Fruit fly (Drosophila melanogaster): ENCODE data around the gene MED15.

MED15 gene

DNA sequence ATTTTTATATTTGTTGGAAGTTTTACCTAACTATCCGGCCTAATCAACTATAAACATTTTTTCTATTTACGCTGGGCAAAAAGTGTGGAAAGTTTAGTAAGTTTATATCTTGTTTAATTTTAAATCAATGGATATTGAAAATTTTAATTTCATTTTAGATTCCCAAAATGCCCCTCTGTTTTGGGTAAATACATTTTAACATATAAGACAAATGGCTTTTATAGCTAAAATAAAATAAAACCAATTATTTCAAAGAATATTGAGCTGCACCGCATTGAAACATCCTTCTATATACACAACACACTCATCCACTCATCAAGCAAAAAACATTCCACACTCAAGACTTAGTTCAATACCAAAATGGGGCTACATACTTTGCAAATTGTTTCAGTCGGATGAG is 3.1 kb downstream of the MED15 start, which contains the start of gene ush:
Gene ush, plus strand, starts transcription at position 301 of the 400 bp plus-strand sequence.
- TF ChIP-seq CG8478 (optimal IDR thresholded peaks at IDR 0.05): no peak
- TF ChIP-seq CTCF (optimal IDR thresholded peaks at IDR 0.05): no peak

DNA sequence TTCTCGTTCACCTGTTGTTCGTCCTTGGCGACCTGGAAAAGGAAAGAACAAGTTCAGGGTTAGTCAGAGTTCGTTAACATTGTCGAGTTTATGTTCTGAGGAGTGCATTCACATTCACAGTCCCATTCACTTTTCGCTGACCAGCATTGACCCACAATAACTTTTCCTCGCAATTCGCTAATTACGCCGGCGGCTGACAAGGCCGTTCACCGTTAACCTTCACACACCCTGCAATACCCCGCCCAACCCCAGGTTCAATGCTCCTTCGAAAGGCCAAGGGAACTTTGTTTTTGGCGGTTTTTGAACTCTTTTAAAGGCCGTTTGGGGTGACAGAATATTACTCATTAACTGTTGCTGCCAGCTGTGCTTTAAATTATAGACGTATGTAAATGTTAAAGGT is 5.4 kb downstream of the MED15 start:
- TF ChIP-seq CG8478 (optimal IDR thresholded peaks at IDR 0.05): no peak
- TF ChIP-seq CTCF (optimal IDR thresholded peaks at IDR 0.05): no peak

DNA sequence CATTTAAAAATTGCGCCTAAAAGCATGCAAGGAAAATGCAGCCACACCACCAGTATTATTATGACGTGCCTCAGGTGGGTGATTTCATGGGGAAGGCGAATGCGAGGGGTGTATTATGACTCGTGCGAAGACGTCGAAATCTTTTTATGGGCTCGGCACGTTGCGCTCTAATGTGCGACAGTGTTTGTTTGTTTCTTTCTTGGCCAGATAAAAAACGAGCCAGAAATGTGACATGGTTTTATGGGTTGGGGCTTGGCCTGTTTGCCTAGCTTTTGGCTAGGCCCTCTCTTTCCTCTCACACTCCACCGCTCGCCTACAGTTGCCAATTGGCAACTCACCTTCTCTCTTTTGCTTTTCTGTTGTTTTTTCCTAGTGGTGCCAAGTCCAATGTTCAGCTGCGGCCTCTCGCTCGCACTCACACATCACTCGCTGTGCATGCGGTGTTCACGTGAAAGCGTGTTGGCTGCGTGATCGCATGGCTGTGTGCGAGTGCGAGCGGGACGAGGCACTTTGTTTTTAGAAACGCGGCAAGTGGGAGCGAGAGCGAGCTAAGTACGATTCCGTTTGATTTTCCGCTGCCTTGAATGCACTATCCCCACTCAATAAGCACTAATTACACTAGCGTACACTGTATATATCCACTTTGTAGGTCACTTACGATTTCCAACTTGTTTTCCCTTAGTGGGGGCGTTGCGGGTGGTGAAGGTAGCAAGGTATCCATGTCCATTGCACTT is 6.1 kb downstream of the MED15 start:
- TF ChIP-seq CTCF (optimal IDR thresholded peaks at IDR 0.05) (no peak), CG8478 (optimal IDR thresholded peaks at IDR 0.05) (no peak)

DNA sequence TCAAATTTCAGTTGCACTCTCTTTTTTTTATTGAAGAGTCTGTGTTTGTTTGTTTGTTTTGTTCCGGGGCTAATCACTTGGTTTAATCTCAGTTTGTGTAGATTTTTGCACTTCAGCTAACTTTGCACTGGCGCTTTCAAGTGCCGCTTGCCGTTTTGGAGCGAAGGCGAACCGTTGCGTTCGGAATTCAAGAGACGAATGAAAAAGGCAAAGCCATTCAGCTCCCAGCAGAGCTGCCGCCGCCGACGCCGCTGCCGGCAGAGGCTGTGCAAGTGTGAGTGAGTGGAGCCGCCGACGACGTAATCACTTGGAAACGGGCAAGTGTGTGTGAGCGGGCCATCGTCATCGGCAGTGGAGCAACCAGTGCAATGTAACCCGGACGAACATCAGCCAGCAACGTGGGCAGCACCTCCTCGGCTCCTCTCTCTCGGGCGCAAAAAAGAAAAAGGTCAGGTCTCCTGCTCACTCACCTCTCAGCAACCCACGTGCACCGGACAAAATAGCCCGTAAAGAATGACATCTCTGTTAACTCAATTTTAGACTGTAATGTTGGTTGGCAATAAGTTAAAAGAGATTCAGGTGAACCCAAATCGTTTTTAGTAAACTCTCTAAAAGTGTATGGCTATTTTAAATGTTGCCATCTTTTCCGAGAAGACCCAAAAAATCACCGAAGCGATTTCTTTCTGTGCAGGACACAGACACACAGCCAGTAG is 6.8 kb downstream of the MED15 start, which contains the start of gene cbt:
Gene cbt, minus strand, starts transcription at position 206 of the 713 bp plus-strand sequence.
- TF ChIP-seq CTCF (optimal IDR thresholded peaks at IDR 0.05): no peak
- no peak for TF ChIP-seq CG8478 (optimal IDR thresholded peaks at IDR 0.05)

DNA sequence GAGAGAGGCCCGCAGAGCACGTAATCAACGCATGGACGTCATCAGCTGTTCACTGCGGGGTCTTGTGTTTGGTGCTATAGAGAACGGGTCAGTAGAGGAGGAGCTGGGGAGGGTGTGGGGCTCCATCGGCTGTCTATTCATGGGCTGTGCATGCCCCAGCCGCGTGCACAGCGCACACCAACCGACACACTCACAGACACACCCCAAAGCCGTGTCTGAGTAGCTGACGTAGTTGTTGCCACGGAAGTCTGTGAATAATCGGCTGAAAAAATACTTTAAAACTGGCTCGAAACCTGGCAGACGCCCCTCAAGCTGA is 7.3 kb downstream of the MED15 start:
- TF ChIP-seq CTCF (optimal IDR thresholded peaks at IDR 0.05) (no peak), CG8478 (optimal IDR thresholded peaks at IDR 0.05) (no peak)

DNA sequence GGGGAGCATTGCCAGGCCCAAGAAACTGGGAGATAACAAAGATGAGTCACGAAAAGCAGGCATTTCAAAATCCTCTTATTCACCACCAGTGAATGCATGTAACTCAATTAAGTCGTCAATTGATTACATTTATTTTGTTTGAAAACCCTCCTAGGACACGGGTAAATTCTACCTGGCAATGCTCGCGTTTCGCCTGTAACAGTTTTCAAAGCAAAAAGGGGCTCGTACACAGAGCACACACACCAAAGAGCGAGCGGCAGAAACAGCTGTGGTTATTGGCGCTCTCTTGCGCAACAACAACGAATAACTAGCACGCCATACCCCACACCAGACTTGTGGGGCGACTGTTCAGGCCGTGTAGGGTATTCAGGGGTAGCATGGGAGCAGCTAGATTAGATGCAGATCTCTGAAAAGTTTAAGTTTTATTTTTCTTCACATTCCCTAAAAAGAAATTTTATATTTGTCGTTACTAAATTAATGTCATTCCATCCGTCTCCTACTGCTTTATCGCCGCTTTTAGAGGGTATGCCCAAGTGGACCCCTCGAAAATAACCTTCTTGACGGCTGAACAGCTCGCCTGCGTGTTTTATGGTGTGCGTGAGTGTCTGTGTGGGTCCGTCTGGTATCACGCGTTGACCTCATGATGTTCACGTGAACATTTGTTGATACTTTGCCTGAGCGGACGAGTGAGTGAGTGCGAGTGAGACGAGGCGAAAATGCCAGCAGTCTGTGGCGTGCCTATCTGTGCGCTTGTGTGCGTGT is 8.0 kb downstream of the MED15 start:
- TF ChIP-seq CG8478 (optimal IDR thresholded peaks at IDR 0.05): no peak
- TF ChIP-seq CTCF (optimal IDR thresholded peaks at IDR 0.05): no peak

DNA sequence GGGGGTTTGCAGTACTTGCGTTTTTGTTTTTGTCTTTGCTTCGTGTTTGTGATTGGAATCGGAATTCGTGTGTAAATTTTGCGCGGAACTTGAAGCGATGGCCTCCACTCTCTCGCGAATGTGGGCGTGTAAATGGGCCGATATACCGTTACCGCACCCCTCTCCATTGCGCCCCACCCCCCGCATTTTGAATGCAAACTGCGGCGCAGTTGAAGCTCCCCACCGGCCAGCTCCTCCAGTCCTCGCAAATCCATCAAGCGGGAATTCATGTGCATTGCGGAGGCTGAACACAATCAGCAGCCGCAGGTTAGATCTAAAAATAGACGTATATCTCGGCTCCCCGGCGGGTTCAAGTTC is 8.6 kb downstream of the MED15 start:
- TF ChIP-seq CG8478 (optimal IDR thresholded peaks at IDR 0.05): no peak
- TF ChIP-seq CTCF (optimal IDR thresholded peaks at IDR 0.05): no peak

DNA sequence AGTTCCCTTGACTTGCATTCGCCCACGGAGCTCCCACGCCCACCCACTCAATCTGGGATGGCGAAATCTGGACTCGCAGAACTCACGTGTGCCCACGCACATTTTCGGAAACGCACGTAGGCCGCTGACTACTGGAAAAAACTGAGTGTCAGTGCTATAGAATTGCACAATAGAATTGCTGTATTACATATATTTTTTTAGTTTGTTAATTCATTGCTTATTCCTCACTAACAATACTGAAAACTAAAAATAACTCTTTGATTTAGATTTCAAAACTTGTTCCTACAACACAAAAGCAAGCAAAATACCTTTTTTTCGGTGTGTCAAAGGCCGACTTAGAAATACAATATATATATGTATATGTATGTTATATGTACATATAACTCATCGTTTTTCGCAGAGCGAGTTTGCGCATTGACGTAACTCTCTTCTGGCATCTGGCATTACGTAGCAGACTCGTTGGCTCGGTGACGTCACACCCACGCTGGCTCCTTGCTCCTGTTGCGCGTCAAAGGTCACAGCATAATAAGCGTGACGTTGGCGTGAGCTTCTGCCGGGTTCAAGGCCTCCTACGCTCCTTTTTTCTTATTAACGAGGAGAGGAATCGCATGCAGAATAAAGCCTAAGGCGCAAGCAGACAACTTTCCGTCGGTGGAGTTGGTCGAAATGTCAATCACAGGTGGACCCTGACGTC is 9.1 kb downstream of the MED15 start:
- TF ChIP-seq CTCF (optimal IDR thresholded peaks at IDR 0.05) (no peak), CG8478 (optimal IDR thresholded peaks at IDR 0.05) (no peak)

DNA sequence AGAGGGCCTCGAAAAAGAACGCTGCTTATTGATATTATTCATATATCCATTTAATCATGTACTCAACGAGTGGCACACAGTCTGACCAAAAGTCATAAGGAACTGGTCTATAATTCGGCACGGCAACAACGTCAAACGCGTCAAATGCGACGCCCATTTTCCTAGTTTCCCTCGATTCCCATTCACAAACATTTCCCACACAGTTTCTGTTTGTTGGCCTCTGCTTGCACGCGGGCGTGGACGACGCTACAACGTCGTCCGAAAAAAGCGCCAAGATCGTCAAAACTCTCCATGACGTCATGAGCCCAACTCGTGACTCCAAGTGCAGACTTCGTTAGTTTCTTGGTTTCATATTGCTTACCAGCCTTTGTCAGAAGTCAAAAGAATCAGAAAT is 9.6 kb downstream of the MED15 start:
- TF ChIP-seq CTCF (optimal IDR thresholded peaks at IDR 0.05): no peak
- TF ChIP-seq CG8478 (optimal IDR thresholded peaks at IDR 0.05): no peak

DNA sequence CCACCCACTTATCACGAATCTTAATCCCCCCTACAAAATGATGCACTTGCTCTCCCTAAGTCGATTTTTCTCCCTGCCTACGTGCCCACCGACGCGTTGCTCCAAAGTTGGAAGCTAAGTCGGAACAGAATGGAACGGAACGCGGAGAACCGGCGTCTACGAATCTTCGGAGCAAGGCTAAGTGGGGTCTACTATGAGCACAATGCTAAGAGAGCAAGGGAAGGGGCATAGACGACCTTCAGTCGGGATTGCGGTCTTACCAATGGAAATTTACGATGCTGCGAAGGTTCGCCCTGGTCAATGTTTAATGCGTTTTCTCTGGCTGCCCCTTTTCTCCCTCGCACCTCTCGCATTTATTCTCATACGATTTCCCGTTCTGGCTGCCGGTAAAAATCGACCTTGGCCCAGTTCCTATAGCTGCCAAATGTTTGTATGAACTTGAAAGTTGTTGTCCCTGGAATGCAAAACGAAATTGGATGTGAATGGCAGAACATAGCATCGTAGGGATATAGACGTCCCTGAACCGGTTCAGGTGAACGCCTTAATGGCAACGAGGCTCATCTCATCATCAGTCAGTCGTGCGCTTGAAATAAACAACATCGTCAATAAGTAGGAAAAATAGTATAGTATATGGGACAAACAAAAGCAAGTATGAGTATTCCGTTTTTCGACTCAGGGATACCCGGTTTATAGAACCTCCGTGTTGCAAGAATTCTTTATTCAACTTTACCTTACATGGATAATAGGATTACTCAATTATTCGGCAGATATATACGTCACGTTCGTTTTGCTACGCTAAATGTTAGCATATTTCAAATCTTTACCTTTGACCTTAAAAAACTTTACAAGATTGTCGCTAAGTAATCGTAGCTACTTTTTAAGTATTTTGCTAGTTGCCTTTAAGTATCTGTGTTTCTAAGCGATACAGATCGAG is 10.8 kb downstream of the MED15 start:
- TF ChIP-seq CG8478 (optimal IDR thresholded peaks at IDR 0.05): no peak
- TF ChIP-seq CTCF (optimal IDR thresholded peaks at IDR 0.05): no peak

DNA sequence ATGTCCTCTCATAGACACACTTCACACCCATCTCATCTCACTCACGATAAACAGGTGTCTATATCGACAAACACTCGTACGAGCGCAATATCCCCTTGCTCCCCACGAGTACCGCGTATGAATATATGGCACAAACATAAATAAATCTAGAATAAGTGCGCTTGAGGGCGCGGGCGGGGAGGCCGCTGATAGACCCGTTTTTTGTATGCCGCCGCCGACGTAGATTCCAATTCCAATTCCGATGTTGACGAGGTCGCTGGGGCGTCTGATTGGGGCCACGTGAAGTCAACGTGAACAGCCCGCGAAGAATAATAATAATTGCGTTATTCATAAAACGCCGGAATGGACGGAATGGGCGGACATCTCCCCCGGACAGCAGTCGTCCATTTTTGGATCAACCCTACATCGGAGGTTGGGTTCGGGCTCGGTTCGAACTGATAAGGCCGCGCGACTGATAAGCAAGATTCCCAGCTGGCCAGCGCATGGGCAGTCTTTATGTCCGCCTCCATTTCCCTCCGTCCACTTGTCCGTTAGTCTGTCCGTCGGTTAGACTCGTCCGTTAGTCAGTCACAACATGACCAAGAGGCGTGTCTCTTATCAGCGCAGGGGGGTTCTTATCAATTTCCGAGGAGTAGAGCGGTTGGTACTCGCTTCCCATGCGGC is 11.6 kb downstream of the MED15 start:
- TF ChIP-seq CTCF (optimal IDR thresholded peaks at IDR 0.05) (no peak), CG8478 (optimal IDR thresholded peaks at IDR 0.05) (no peak)

DNA sequence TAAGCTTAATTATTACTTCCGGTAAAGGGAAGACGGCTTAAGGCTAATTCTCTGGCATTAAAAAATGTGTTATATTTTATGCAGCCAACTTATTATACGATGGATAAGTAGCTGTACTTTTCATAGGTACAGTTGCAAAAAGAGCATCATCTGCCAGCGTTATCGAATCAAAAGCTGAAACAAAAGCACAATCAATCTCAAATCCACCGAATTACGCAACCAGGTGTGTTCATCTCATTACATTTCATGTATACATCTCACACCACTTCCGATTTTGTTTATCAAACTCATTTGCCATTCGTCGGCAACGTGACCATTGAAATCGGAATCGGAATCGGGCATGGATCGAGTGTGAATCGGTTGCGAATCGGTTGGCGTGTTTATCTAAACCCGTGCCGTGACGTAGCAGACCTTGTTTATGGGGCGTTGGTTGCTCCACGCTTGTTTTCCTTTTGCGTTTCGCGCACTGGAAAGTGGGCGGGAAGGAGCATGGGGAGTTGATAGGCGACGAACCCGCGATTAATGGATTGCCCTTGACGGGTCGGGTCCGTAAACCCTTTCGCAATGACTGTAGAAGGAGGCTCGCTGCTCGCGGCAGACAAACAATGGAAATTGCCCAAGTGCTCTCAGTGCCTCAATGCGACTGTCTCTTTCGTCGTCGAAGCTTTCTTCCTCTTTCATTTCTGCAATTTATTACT is 12.5 kb downstream of the MED15 start:
- no peak for TF ChIP-seq CG8478 (optimal IDR thresholded peaks at IDR 0.05)
- no peak for TF ChIP-seq CTCF (optimal IDR thresholded peaks at IDR 0.05)

DNA sequence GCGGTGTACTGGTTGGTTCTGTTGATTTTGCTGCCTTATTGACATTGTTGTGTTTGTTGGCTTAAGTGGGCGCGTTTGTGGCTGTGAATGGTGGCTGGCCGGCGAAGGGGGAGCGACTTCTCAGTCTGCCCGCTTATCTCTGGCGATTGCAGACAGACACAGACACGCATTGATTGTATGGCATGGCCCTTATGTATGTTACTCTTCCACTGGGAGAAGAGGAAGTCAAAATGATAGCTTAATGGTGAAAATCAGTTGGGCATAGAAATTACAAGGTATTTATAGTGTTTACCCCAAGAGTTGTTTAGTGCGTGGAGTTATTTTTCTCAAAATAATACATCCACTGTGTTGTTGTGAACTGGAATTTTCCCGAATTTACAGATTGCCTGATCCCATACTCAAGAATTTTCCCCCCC is 13.0 kb downstream of the MED15 start:
- TF ChIP-seq CTCF (optimal IDR thresholded peaks at IDR 0.05): no peak
- no peak for TF ChIP-seq CG8478 (optimal IDR thresholded peaks at IDR 0.05)

Measured in S2 (cell line).